Worm (Caenorhabditis elegans) whole organism, L4 larva: ENCODE measurements around the gene med-2.

Experiments
- F10B5.3 ChIP-seq: sonication (generic microtip); optimal IDR thresholded peaks from 2 replicates; lab custom pipeline; 2016; ENCODE audit warnings: mild to moderate bottlenecking, missing genetic modification characterization, missing compliant biosample characterization
- aha-1 ChIP-seq: fragments of 150-350 bp; peaks from one replicate; lab custom pipeline; 2014; ENCODE audit warnings: missing biosample characterization, missing genetic modification characterization
- ceh-28 ChIP-seq: fragments of 150-350 bp; optimal IDR thresholded peaks from 2 replicates; lab custom pipeline; 2014; ENCODE audit warnings: missing biosample characterization, missing genetic modification reagents, missing genetic modification characterization
- ceh-62 ChIP-seq: sonication (generic microtip); optimal IDR thresholded peaks from 2 replicates; lab custom pipeline; 2017; ENCODE audit warnings: missing biosample characterization, missing genetic modification characterization
- ceh-82 ChIP-seq: sonication (generic microtip); optimal IDR thresholded peaks from 2 replicates; lab custom pipeline; 2017; ENCODE audit warnings: missing biosample characterization, missing genetic modification characterization
- ctbp-1 ChIP-seq: fragments of 200-800 bp; sonication (Bioruptor generic); IDR thresholded peaks from 2 replicates; pipeline ENCODE4 v1.3.6; 2022; ENCODE audit warnings: missing genetic modification reagents, missing genetic modification characterization, missing compliant biosample characterization
- daf-16 ChIP-seq, 3 experiments: sonication (generic microtip); optimal IDR thresholded peaks; 2 replicates each; lab custom pipeline; 2016 to 2017; ENCODE audit warnings: missing genetic modification characterization in 3 of 3, missing genetic modification reagents in 3 of 3, mild to moderate bottlenecking in 2 of 3, missing compliant biosample characterization in 2 of 3, missing biosample characterization in 1 of 3, moderate library complexity in 1 of 3
- dmd-6 ChIP-seq: fragments of 200-800 bp; sonication (Bioruptor generic); IDR thresholded peaks from 2 replicates; pipeline ENCODE4 v1.3.6; 2022; ENCODE audit warnings: missing genetic modification reagents, missing genetic modification characterization, missing compliant biosample characterization
- dmd-8 ChIP-seq: fragments of 200-800 bp; sonication (Bioruptor generic); IDR thresholded peaks from 2 replicates; pipeline ENCODE4 v1.3.6; 2022; ENCODE audit warnings: missing genetic modification characterization, missing compliant biosample characterization
- dpl-1 ChIP-seq: fragments of 150-350 bp; optimal IDR thresholded peaks from 2 replicates; lab custom pipeline; 2014; ENCODE audit warnings: missing biosample characterization, missing genetic modification reagents, missing genetic modification characterization
- dve-1 ChIP-seq: sonication (generic microtip); optimal IDR thresholded peaks from 2 replicates; lab custom pipeline; 2017; ENCODE audit warnings: antibody characterized with exemption, mild to moderate bottlenecking, missing genetic modification characterization, missing compliant biosample characterization; ENCODE audit not compliant: insufficient read depth
- fkh-10 ChIP-seq: fragments of 150-350 bp; optimal IDR thresholded peaks from 2 replicates; lab custom pipeline; 2014; ENCODE audit warnings: missing biosample characterization, missing genetic modification reagents, missing genetic modification characterization
- gei-8 ChIP-seq: fragments of 200-800 bp; sonication (Bioruptor generic); optimal IDR thresholded peaks from 2 replicates; lab custom pipeline; 2018; ENCODE audit warnings: mild to moderate bottlenecking, missing genetic modification characterization, missing compliant biosample characterization
- hif-1 ChIP-seq, 2 experiments: sonication (generic microtip); optimal IDR thresholded peaks; 2 replicates each; lab custom pipeline; 2016 to 2017; ENCODE audit warnings: missing compliant biosample characterization in 2 of 2, missing genetic modification characterization in 2 of 2, missing genetic modification reagents in 2 of 2, missing genotype in 2 of 2, mild to moderate bottlenecking in 1 of 2
- hlh-11 ChIP-seq: fragments of 200-800 bp; sonication (Bioruptor generic); optimal IDR thresholded peaks from 2 replicates; lab custom pipeline; 2018; ENCODE audit warnings: mild to moderate bottlenecking, missing genetic modification characterization, missing compliant biosample characterization
- hmg-1.1 ChIP-seq: fragments of 200-800 bp; sonication (Bioruptor generic); IDR thresholded peaks from 2 replicates; pipeline ENCODE4 v1.3.6; 2022; ENCODE audit warnings: missing genetic modification reagents, missing genetic modification characterization, missing compliant biosample characterization
- jun-1 ChIP-seq: fragments of 150-350 bp; optimal IDR thresholded peaks from 2 replicates; lab custom pipeline; 2014; ENCODE audit warnings: missing biosample characterization, missing genetic modification reagents, missing genetic modification characterization
- lin-1 ChIP-seq: fragments of 200-800 bp; sonication (Bioruptor generic); IDR thresholded peaks from 2 replicates; pipeline ENCODE4 v1.3.6; 2022; ENCODE audit warnings: missing genetic modification reagents, missing genetic modification characterization, missing compliant biosample characterization
- lin-38 ChIP-seq: fragments of 200-800 bp; sonication (Bioruptor generic); IDR thresholded peaks from 2 replicates; pipeline ENCODE4 v1.3.6; 2022; ENCODE audit warnings: missing genetic modification reagents, missing genetic modification characterization, missing compliant biosample characterization
- lir-3 ChIP-seq: sonication (generic microtip); optimal IDR thresholded peaks from 2 replicates; lab custom pipeline; 2016; ENCODE audit warnings: mild to moderate bottlenecking, missing genetic modification characterization, missing compliant biosample characterization
- lsy-2 ChIP-seq, 2 experiments: fragments of 150-350 bp in 1 of 2; sonication (generic microtip) in 1 of 2; optimal IDR thresholded peaks; 2 replicates each; lab custom pipeline; 2014 to 2017; ENCODE audit warnings: missing biosample characterization in 2 of 2, missing genetic modification characterization in 2 of 2
- mdt-29 ChIP-seq: fragments of 200-800 bp; sonication (Bioruptor generic); IDR thresholded peaks from 2 replicates; pipeline ENCODE4 v1.3.6; 2022; ENCODE audit warnings: missing genetic modification reagents, missing genetic modification characterization, missing compliant biosample characterization
- mep-1 ChIP-seq: fragments of 150-350 bp; sonication (generic microtip); optimal IDR thresholded peaks from 3 replicates; lab custom pipeline; 2014; ENCODE audit warnings: missing biosample characterization, missing genetic modification characterization
- mes-2 ChIP-seq: sonication (generic microtip); optimal IDR thresholded peaks from 2 replicates; lab custom pipeline; 2016; ENCODE audit warnings: missing genotype, mild to moderate bottlenecking, missing genetic modification characterization, missing compliant biosample characterization; ENCODE audit not compliant: poor library complexity, severe bottlenecking
- mxl-2 ChIP-seq: fragments of 200-800 bp; sonication (Bioruptor generic); conservative IDR thresholded peaks from 2 replicates; pipeline ENCODE4 v1.3.6; 2022; ENCODE audit warnings: missing genetic modification reagents, missing genetic modification characterization, missing compliant biosample characterization
- mxl-3 ChIP-seq: fragments of 200-800 bp; sonication (Bioruptor generic); optimal IDR thresholded peaks from 2 replicates; lab custom pipeline; 2018; ENCODE audit warnings: mild to moderate bottlenecking, missing genetic modification characterization, missing compliant biosample characterization
- nhr-102 ChIP-seq: sonication (generic microtip); optimal IDR thresholded peaks from 2 replicates; lab custom pipeline; 2016; ENCODE audit warnings: mild to moderate bottlenecking, missing genetic modification characterization, moderate library complexity, missing compliant biosample characterization
- nhr-11 ChIP-seq: fragments of 150-350 bp; optimal IDR thresholded peaks from 2 replicates; lab custom pipeline; 2014; ENCODE audit warnings: missing biosample characterization, missing genetic modification characterization
- nhr-111 ChIP-seq: fragments of 200-800 bp; sonication (Bioruptor generic); optimal IDR thresholded peaks from 2 replicates; lab custom pipeline; 2018; ENCODE audit warnings: mild to moderate bottlenecking, missing genetic modification characterization, missing compliant biosample characterization
- nhr-28 ChIP-seq: fragments of 150-350 bp; optimal IDR thresholded peaks from 2 replicates; lab custom pipeline; 2014; ENCODE audit warnings: missing biosample characterization, missing genetic modification characterization
- nhr-48 ChIP-seq: sonication (generic microtip); optimal IDR thresholded peaks from 2 replicates; lab custom pipeline; 2016; ENCODE audit warnings: mild to moderate bottlenecking, missing genetic modification characterization, missing compliant biosample characterization
- nhr-6 ChIP-seq: fragments of 150-350 bp; optimal IDR thresholded peaks from 2 replicates; lab custom pipeline; 2014; ENCODE audit warnings: missing biosample characterization, missing genetic modification characterization
- nhr-77 ChIP-seq: fragments of 150-350 bp; optimal IDR thresholded peaks from 2 replicates; lab custom pipeline; 2014; ENCODE audit warnings: missing biosample characterization, missing genetic modification characterization
- php-3 ChIP-seq: fragments of 200-800 bp; sonication (Bioruptor generic); IDR thresholded peaks from 2 replicates; pipeline ENCODE4 v1.3.6; 2022; ENCODE audit warnings: missing genetic modification reagents, missing genetic modification characterization, missing compliant biosample characterization
- pqm-1 ChIP-seq: sonication (generic microtip); optimal IDR thresholded peaks from 2 replicates; lab custom pipeline; 2017; ENCODE audit warnings: missing biosample characterization, missing genetic modification characterization
- sdz-12 ChIP-seq: fragments of 200-800 bp; sonication (Bioruptor generic); optimal IDR thresholded peaks from 2 replicates; lab custom pipeline; 2018; ENCODE audit warnings: mild to moderate bottlenecking, missing genetic modification characterization, missing compliant biosample characterization
- unc-130 ChIP-seq: sonication (generic microtip); optimal IDR thresholded peaks from 2 replicates; lab custom pipeline; 2016; ENCODE audit warnings: missing genetic modification reagents, missing genetic modification characterization, missing compliant biosample characterization
- unc-62 ChIP-seq, 3 experiments: fragments of 150-350 bp in 1 of 3; sonication (generic microtip); optimal IDR thresholded peaks in 2 of 3; peaks in 1 of 3; 1 replicate in 1 of 3; 2 replicates in 2 of 3; lab custom pipeline; 2014 to 2017; ENCODE audit warnings: missing biosample characterization in 3 of 3, missing genetic modification characterization in 3 of 3, missing genetic modification reagents in 3 of 3, missing genotype in 1 of 3
- zip-11 ChIP-seq: fragments of 200-800 bp; sonication (Bioruptor generic); IDR thresholded peaks from 2 replicates; pipeline ENCODE4 v1.3.6; 2022; ENCODE audit warnings: missing genetic modification characterization, missing compliant biosample characterization

Gene med-2

DNA sequence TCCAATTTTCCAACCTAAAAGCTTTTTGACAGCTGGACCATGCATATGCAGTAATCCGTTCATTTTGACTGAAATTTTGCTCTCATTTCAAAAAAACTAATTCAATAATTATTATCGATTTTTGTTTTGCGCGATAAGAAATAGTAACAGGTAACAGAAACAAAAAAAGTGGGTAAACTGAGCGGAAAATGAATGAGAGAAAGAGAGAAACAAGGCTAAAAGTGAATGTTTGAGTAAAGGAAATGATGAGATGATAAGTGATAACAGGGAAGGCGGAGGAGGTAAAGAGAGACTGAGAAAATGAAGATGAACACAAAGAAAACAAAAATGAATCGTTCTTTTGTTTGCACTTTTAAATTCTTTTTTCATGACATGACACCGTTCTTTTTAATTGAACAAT is 20.4 kb upstream of the med-2 start, which contains the start of gene sma-3:
TSS of gene sma-3 (minus strand) at position 68 of the 400 bp plus-strand sequence.
- TF ChIP-seq lir-3 (tag; lab: Kevin White, UChicago): no peak
- TF ChIP-seq ceh-82: no peak
- TF ChIP-seq nhr-111 (GFP tag; lab: Kevin White, UChicago): no peak
- peak; percentile 95 for TF ChIP-seq pqm-1 (tag; lab: Kevin White, UChicago)
- peak; percentile 20 for TF ChIP-seq dve-1
- no peak for TF ChIP-seq nhr-48 (tag; lab: Kevin White, UChicago)
- TF ChIP-seq daf-16 (GFP tag; optimal IDR thresholded peaks at IDR 0.05; lab: Kevin White, UChicago): no peak
- peak; percentile 91 for TF ChIP-seq daf-16 (tag; optimal IDR thresholded peaks at IDR 0.05; lab: Kevin White, UChicago)
- TF ChIP-seq gei-8 (GFP tag; lab: Kevin White, UChicago): no peak
- no peak for TF ChIP-seq sdz-12 (GFP tag; lab: Kevin White, UChicago)
- peak; percentile 28 for TF ChIP-seq mep-1 (tag; lab: Kevin White, UChicago)
- peak; percentile 68 for TF ChIP-seq hlh-11 (tag; lab: Kevin White, UChicago)
- peak; percentile 73 for TF ChIP-seq nhr-77 (tag; lab: Kevin White, UChicago)
- TF ChIP-seq fkh-10: no peak
- TF ChIP-seq nhr-28: peak; percentile 83
- TF ChIP-seq mxl-2 (GFP tag; lab: Robert Waterston, UW): no peak
- TF ChIP-seq zip-11 (GFP tag; lab: Robert Waterston, UW): no peak
- TF ChIP-seq hmg-1.1 (GFP tag; lab: Robert Waterston, UW): no peak
- TF ChIP-seq lin-38 (GFP tag; lab: Robert Waterston, UW): no peak
- no peak for TF ChIP-seq hif-1 (tag; optimal IDR thresholded peaks at IDR 0.05; lab: Kevin White, UChicago)
- TF ChIP-seq unc-130: no peak
- no peak for TF ChIP-seq php-3 (GFP tag; lab: Robert Waterston, UW)
- TF ChIP-seq ceh-62: no peak
- TF ChIP-seq ctbp-1: no peak
- TF ChIP-seq nhr-102 (tag; lab: Kevin White, UChicago): no peak
- peak; percentile 55; the same call in 1 of the 2 replicates for TF ChIP-seq lin-1 (GFP tag; lab: Robert Waterston, UW)
- TF ChIP-seq aha-1 (tag; lab: Kevin White, UChicago): no peak
- TF ChIP-seq mxl-3: no peak
- TF ChIP-seq jun-1 (tag; lab: Kevin White, UChicago): no peak
- TF ChIP-seq dmd-8: no peak
- peak in 1 of 2 experiments; percentile 94 for TF ChIP-seq unc-62 (GFP tag; optimal IDR thresholded peaks at IDR 0.05 in 1 of 2; lab: Kevin White, UChicago)
- TF ChIP-seq unc-62 (tag; optimal IDR thresholded peaks at IDR 0.05; lab: Kevin White, UChicago): no peak
- peak; percentile 12 for TF ChIP-seq nhr-6 (tag; lab: Kevin White, UChicago)
- peak; percentile 40 for TF ChIP-seq ceh-28 (tag; lab: Kevin White, UChicago)
- peak; percentile 55; the same call in 1 of the 2 replicates for TF ChIP-seq dmd-6 (GFP tag; lab: Robert Waterston, UW)

DNA sequence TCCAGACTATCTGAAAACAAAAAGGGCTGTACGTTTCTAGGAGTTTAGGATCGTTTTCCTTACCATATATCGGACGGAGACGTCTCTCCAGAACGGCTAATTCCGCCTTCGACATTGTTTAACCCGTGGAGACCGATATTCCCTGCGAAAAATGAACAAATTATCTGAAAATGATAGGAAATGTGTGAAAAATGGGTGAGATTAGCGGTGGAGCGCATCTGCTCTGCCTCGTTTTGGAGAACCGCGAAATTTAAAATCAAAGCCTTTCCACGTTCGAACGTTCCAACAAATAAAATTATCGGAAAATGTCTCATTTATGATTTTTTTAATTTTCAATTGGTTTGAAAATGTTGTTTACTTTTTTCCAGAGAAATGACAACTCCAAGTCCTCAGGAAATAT is 15.0 kb upstream of the med-2 start, which contains the start of the genes cra-1 and kbp-1:
TSS of gene cra-1 (minus strand) at position 193 of the 400 bp plus-strand sequence.
TSS of gene kbp-1 (plus strand) at position 366 of the 400 bp plus-strand sequence.
- TF ChIP-seq dpl-1 (GFP tag; lab: Kevin White, UChicago): peak; percentile 82
- no peak for TF ChIP-seq mdt-29 (GFP tag; lab: Robert Waterston, UW)
- TF ChIP-seq unc-62 (GFP tag; optimal IDR thresholded peaks at IDR 0.05 in 1 of 2; lab: Kevin White, UChicago): peak in 1 of 2 experiments; percentile 65
- TF ChIP-seq unc-62 (tag; optimal IDR thresholded peaks at IDR 0.05; lab: Kevin White, UChicago): no peak
- TF ChIP-seq nhr-11: peak; percentile 13
- peak; percentile 91 for TF ChIP-seq lin-38 (GFP tag; lab: Robert Waterston, UW)
- 0 out of 2 replicates have a peak, but pooled peaks have one; percentile 10 for TF ChIP-seq dmd-6 (GFP tag; lab: Robert Waterston, UW)
- TF ChIP-seq F10B5.3: no peak
- TF ChIP-seq mes-2 (tag; lab: Kevin White, UChicago): peak; percentile 41
- peak in 1 of 2 experiments; percentile 55 for TF ChIP-seq lsy-2 (tag; optimal IDR thresholded peaks at IDR 0.05; lab: Kevin White, UChicago)
